Worm (Caenorhabditis elegans): ENCODE measurements around the gene C04C11.25.
A peak's percentile ranks its signal among the peaks of the same experiment; 100 is the strongest.

The C04C11.25 gene

DNA sequence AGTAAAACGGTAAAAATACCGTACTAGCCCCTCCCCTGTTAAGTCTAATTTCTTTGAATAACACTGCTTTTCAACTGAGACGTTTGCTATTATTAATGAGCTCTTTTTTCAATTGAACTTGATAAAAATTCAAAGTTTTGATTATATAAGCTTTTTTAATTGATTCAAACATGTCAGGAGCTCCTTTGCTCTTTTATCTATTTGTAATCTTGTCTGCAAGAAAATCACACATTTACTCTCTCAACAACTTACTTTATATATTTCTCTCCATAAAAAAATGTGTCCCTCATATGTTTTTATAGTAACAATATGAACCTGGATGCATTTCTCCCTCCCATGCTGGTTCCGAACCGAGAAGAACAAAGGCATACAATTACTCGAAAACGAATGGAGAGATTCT, 5.0 kb upstream of the C04C11.25 start, which contains the start of gene C04C11.1:
Gene C04C11.1, plus strand, starts transcription at position 301 of the 400 bp plus-strand sequence.
- TF ChIP-seq unc-39 (tag; optimal IDR thresholded peaks at IDR 0.05) = no peak
- TF ChIP-seq nhr-12 (tag; optimal IDR thresholded peaks at IDR 0.05) = no peak
- no peak for TF ChIP-seq sem-4 (tag; optimal IDR thresholded peaks at IDR 0.05)
- no peak for TF ChIP-seq crh-2 (tag; optimal IDR thresholded peaks at IDR 0.05)
- no peak for TF ChIP-seq dmd-4 (tag; optimal IDR thresholded peaks at IDR 0.05)
- no peak for TF ChIP-seq ceh-16 (tag; optimal IDR thresholded peaks at IDR 0.05)
- no peak for TF ChIP-seq nhr-237 (tag; optimal IDR thresholded peaks at IDR 0.05)

- TF ChIP-seq lsy-2 (tag; optimal IDR thresholded peaks at IDR 0.05) = peak in 1 of 2 experiments; percentile 74
- TF ChIP-seq crh-2 (tag; optimal IDR thresholded peaks at IDR 0.05) = peak; percentile 8
- TF ChIP-seq lin-39 (tag; optimal IDR thresholded peaks at IDR 0.05) = no peak
- peak; percentile 78 for TF ChIP-seq zag-1 (tag; optimal IDR thresholded peaks at IDR 0.05)
- no peak for TF ChIP-seq egl-27 (tag; optimal IDR thresholded peaks at IDR 0.05)
- no peak for TF ChIP-seq nhr-77 (tag; optimal IDR thresholded peaks at IDR 0.05)
- TF ChIP-seq elt-3 (tag; optimal IDR thresholded peaks at IDR 0.05) = no peak
- peak; percentile 66 for TF ChIP-seq ztf-4 (tag; optimal IDR thresholded peaks at IDR 0.05)
- no peak for TF ChIP-seq ztf-1 (GFP tag; conservative IDR thresholded peaks at IDR 0.05)
- no peak for TF ChIP-seq gmeb-1 (tag; optimal IDR thresholded peaks at IDR 0.05)
- peak; percentile 46 for TF ChIP-seq mab-5 (tag; optimal IDR thresholded peaks at IDR 0.05)
- TF ChIP-seq mbf-1 (tag; optimal IDR thresholded peaks at IDR 0.05) = no peak
- no peak for TF ChIP-seq snpc-4 (tag; optimal IDR thresholded peaks at IDR 0.05)
- TF ChIP-seq nhr-6 (tag; optimal IDR thresholded peaks at IDR 0.05) = peak; percentile 19
- peak; percentile 88 for TF ChIP-seq F13H6.1 (tag; optimal IDR thresholded peaks at IDR 0.05)
- TF ChIP-seq unc-55 (GFP tag; optimal IDR thresholded peaks at IDR 0.05) = peak; percentile 63
- TF ChIP-seq nhr-12 (tag; optimal IDR thresholded peaks at IDR 0.05) = no peak
- TF ChIP-seq blmp-1 (tag; optimal IDR thresholded peaks at IDR 0.05; ENCODE audit: insufficient read depth) = no peak
- no peak for TF ChIP-seq elt-1 (tag; optimal IDR thresholded peaks at IDR 0.05)
- TF ChIP-seq lin-13 (GFP tag; optimal IDR thresholded peaks at IDR 0.05) = peak; percentile 65
- peak; percentile 81 for TF ChIP-seq C34F6.9 (tag; optimal IDR thresholded peaks at IDR 0.05)
- TF ChIP-seq ceh-82 (tag; optimal IDR thresholded peaks at IDR 0.05) = peak; percentile 2
- TF ChIP-seq R02D3.7 (tag; optimal IDR thresholded peaks at IDR 0.05) = no peak
- TF ChIP-seq nhr-11 (tag; optimal IDR thresholded peaks at IDR 0.05) = no peak
- no peak for TF ChIP-seq ZK546.5 (tag; optimal IDR thresholded peaks at IDR 0.05)
- TF ChIP-seq peb-1 (tag; optimal IDR thresholded peaks at IDR 0.05) = no peak
- peak; percentile 15 for TF ChIP-seq lin-11 (tag; optimal IDR thresholded peaks at IDR 0.05)
- no peak for TF ChIP-seq alr-1 (tag; optimal IDR thresholded peaks at IDR 0.05)
- peak; percentile 61 for TF ChIP-seq nhr-129 (tag; optimal IDR thresholded peaks at IDR 0.05)
- TF ChIP-seq fos-1 (tag; optimal IDR thresholded peaks at IDR 0.05) = no peak
- no peak for TF ChIP-seq nhr-10 (tag; optimal IDR thresholded peaks at IDR 0.05)
- TF ChIP-seq sma-9 (GFP tag; optimal IDR thresholded peaks at IDR 0.05) = peak; percentile 76
- no peak for TF ChIP-seq sma-9 (tag; optimal IDR thresholded peaks at IDR 0.05)
- no peak for TF ChIP-seq unc-39 (tag; optimal IDR thresholded peaks at IDR 0.05)
- TF ChIP-seq mdl-1 (tag; optimal IDR thresholded peaks at IDR 0.05) = peak in 1 of 2 experiments; percentile 66
- peak; percentile 4 for TF ChIP-seq Y55F3AM.14 (GFP tag; optimal IDR thresholded peaks at IDR 0.05)
- TF ChIP-seq sem-4 (tag; optimal IDR thresholded peaks at IDR 0.05) = peak; percentile 4
- no peak for TF ChIP-seq dmd-4 (tag; optimal IDR thresholded peaks at IDR 0.05)
- TF ChIP-seq unc-62 (GFP tag; optimal IDR thresholded peaks at IDR 0.05) = no peak
- TF ChIP-seq nhr-23 (tag; optimal IDR thresholded peaks at IDR 0.05) = no peak
- TF ChIP-seq aly-2 (tag; optimal IDR thresholded peaks at IDR 0.05) = no peak
These were observed 1.4 kb upstream of the C04C11.25 start for ce11 chrX:14016698-14017097.

- TF ChIP-seq gmeb-1 (tag; optimal IDR thresholded peaks at IDR 0.05) = peak; percentile 45
- peak; percentile 78 for TF ChIP-seq fos-1 (tag; optimal IDR thresholded peaks at IDR 0.05)
- TF ChIP-seq Y55F3AM.14 (GFP tag; optimal IDR thresholded peaks at IDR 0.05) = peak; percentile 63
- TF ChIP-seq elt-1 (tag; optimal IDR thresholded peaks at IDR 0.05) = no peak
- TF ChIP-seq nhr-129 (tag; optimal IDR thresholded peaks at IDR 0.05) = peak; percentile 92
- TF ChIP-seq nhr-11 (tag; optimal IDR thresholded peaks at IDR 0.05) = peak; percentile 43
- TF ChIP-seq nhr-6 (tag; optimal IDR thresholded peaks at IDR 0.05) = peak; percentile 72
- peak; percentile 73 for TF ChIP-seq mab-5 (tag; optimal IDR thresholded peaks at IDR 0.05)
- no peak for TF ChIP-seq nhr-12 (tag; optimal IDR thresholded peaks at IDR 0.05)
- peak in 1 of 2 experiments; percentile 41 for TF ChIP-seq lsy-2 (tag; optimal IDR thresholded peaks at IDR 0.05)
- peak; percentile 88 for TF ChIP-seq sma-9 (GFP tag; optimal IDR thresholded peaks at IDR 0.05)
- TF ChIP-seq sma-9 (tag; optimal IDR thresholded peaks at IDR 0.05) = no peak
- peak; percentile 73 for TF ChIP-seq sma-3 (GFP tag; optimal IDR thresholded peaks at IDR 0.05)
- no peak for TF ChIP-seq dmd-4 (tag; optimal IDR thresholded peaks at IDR 0.05)
- TF ChIP-seq lin-13 (GFP tag; optimal IDR thresholded peaks at IDR 0.05) = peak; percentile 76
- TF ChIP-seq nhr-77 (tag; optimal IDR thresholded peaks at IDR 0.05) = no peak
- TF ChIP-seq ceh-82 (tag; optimal IDR thresholded peaks at IDR 0.05) = no peak
- peak; percentile 87 for TF ChIP-seq unc-55 (GFP tag; optimal IDR thresholded peaks at IDR 0.05)
- no peak for TF ChIP-seq nhr-23 (tag; optimal IDR thresholded peaks at IDR 0.05)
- TF ChIP-seq blmp-1 (tag; optimal IDR thresholded peaks at IDR 0.05; ENCODE audit: insufficient read depth) = peak; percentile 8
- TF ChIP-seq nhr-25 (tag; optimal IDR thresholded peaks at IDR 0.05) = peak; percentile 10
- no peak for TF ChIP-seq alr-1 (tag; optimal IDR thresholded peaks at IDR 0.05)
- no peak for TF ChIP-seq lin-39 (tag; optimal IDR thresholded peaks at IDR 0.05)
- TF ChIP-seq C34F6.9 (tag; optimal IDR thresholded peaks at IDR 0.05) = peak; percentile 77
- peak; percentile 25 for TF ChIP-seq egl-27 (tag; optimal IDR thresholded peaks at IDR 0.05)
- no peak for TF ChIP-seq aly-2 (tag; optimal IDR thresholded peaks at IDR 0.05)
- TF ChIP-seq nhr-10 (tag; optimal IDR thresholded peaks at IDR 0.05) = no peak
- TF ChIP-seq lin-11 (tag; optimal IDR thresholded peaks at IDR 0.05) = peak; percentile 78
- TF ChIP-seq ztf-4 (tag; optimal IDR thresholded peaks at IDR 0.05) = peak; percentile 67
- no peak for TF ChIP-seq R02D3.7 (tag; optimal IDR thresholded peaks at IDR 0.05)
- peak in 1 of 2 experiments; percentile 49 for TF ChIP-seq mdl-1 (tag; optimal IDR thresholded peaks at IDR 0.05)
- no peak for TF ChIP-seq nhr-237 (tag; optimal IDR thresholded peaks at IDR 0.05)
- no peak for TF ChIP-seq ztf-1 (GFP tag; conservative IDR thresholded peaks at IDR 0.05)
- TF ChIP-seq snpc-4 (tag; optimal IDR thresholded peaks at IDR 0.05) = peak; percentile 50
These were observed 542 bp upstream of the C04C11.25 start for ce11 chrX:14015808-14016207.

All from whole organism, L2 larva.